Fruit fly (Drosophila melanogaster): Measurements from ENCODE around the gene CG9451.
"Not testable (repeated sequence)": the region's sequence is repeated elsewhere in the genome, so short reads cannot be mapped to it uniquely, and the experiment has no call there.

CG9451 gene

DNA sequence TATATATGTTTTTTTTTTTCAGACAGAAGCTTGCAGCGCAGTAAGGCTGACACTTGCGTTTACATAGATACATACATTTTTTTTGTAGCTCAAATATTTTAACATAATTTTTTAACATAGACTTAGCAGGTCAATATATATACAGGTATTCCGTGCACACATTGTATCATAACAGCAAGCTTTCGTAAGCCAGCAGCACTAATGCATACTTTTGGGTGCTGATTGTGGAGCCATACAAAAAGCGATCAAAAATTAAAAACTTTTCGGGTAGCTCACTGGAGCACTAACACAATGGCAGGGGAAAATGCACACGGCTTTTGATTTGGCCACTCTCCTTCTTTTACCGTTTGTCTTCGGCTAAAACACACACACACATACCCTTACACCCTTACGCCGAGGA, 17.6 kb downstream of the CG9451 start:
- TF ChIP-seq Sin3A (optimal IDR thresholded peaks at IDR 0.05) (no peak), Abd-B (GFP tag; optimal IDR thresholded peaks at IDR 0.05) (peak; percentile 24), stwl (tag; optimal IDR thresholded peaks at IDR 0.05) (peak; percentile 90), CG8290 (GFP tag; optimal IDR thresholded peaks at IDR 0.05) (peak; percentile 6), CG8290 (tag; optimal IDR thresholded peaks at IDR 0.05) (no peak), Side (GFP tag; optimal IDR thresholded peaks at IDR 0.05) (no peak), hth (optimal IDR thresholded peaks at IDR 0.05) (no peak), Med (GFP tag) (peak; percentile 48), CG2199 (GFP tag; IDR thresholded peaks at IDR 0.05) (0 out of 3 replicates have a peak, but pooled peaks have one; percentile 18), Lpt (GFP tag; optimal IDR thresholded peaks at IDR 0.05) (no peak), Bteb2 (GFP tag; optimal IDR thresholded peaks at IDR 0.05) (no peak), vnd (GFP tag; IDR thresholded peaks at IDR 0.05; ENCODE audit: partially characterized antibody) (no peak), Ets65A (GFP tag) (peak; percentile 88), CG13296 (GFP tag; optimal IDR thresholded peaks at IDR 0.05) (no peak), lov (optimal IDR thresholded peaks at IDR 0.05) (no peak), lov (GFP tag; IDR thresholded peaks at IDR 0.05) (no peak), sens (GFP tag) (peak; percentile 23), CG3163 (GFP tag; optimal IDR thresholded peaks at IDR 0.05) (no peak), CG18011 (GFP tag; optimal IDR thresholded peaks at IDR 0.05) (peak; percentile 97), CG11504 (tag; optimal IDR thresholded peaks at IDR 0.05) (no peak), CG5245 (GFP tag; optimal IDR thresholded peaks at IDR 0.05) (no peak), run (tag; optimal IDR thresholded peaks at IDR 0.05) (no peak), CG13287 (GFP tag; IDR thresholded peaks at IDR 0.05; ENCODE audit: partially characterized antibody) (peak; percentile 22; the same call in 1 of the 2 replicates)

DNA sequence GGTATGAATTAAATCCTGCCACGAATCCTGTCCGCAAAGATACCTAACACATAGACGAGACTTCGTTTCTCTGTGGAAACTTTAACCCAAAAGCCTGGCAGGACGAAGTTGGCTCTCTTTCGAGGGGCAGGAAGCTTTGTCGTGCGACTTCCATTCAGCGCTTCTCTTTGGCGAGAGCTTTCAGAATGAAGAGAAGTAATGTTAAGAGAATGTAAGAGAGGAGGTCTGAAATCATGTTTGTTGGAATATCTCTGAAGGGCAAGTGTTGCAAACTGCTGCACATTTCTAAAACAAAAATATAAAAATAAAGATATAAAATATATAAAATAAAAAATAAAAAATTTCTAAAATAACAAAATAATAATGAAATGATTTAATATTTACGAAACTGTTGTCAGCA, 18.6 kb downstream of the CG9451 start:
- TF ChIP-seq CG3163 (GFP tag; optimal IDR thresholded peaks at IDR 0.05) (peak; percentile 82), CG12236 (GFP tag; optimal IDR thresholded peaks at IDR 0.05) (no peak), Deaf1 (tag; optimal IDR thresholded peaks at IDR 0.05) (peak; percentile 48), Trl (optimal IDR thresholded peaks at IDR 0.05) (peak; percentile 50 to 54), Trl (GFP tag; optimal IDR thresholded peaks at IDR 0.05) (no peak)

DNA sequence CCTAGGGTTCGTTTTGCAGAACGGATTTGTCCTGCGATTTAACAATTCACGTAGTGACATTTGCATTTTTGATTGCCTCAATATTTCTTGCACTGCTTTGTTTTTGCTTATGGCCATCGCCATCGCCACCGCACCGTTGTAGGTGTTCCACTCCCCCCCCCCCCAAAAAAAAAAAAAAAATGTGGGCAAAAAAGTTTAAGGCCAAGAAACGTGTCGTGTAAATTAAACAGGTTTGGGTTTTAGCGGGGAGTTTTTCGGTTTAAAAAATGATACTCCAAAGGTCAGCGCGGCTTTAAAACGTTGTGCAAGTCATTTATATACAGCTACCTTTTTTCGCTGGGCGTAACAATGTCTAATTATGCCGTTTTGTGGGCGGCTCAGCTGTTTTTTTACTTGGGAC, 19.4 kb downstream of the CG9451 start:
- TF ChIP-seq sqz (GFP tag; optimal IDR thresholded peaks at IDR 0.05), result peak; percentile 48
- peak; percentile 52; the same call in 1 of the 4 replicates for TF ChIP-seq chinmo (GFP tag; IDR thresholded peaks at IDR 0.05; ENCODE audit: partially characterized antibody)
- no peak for TF ChIP-seq CG7745 (tag; optimal IDR thresholded peaks at IDR 0.05)
- TF ChIP-seq Hr78 (GFP tag; optimal IDR thresholded peaks at IDR 0.05), result peak in 1 of 2 experiments; percentile 1

DNA sequence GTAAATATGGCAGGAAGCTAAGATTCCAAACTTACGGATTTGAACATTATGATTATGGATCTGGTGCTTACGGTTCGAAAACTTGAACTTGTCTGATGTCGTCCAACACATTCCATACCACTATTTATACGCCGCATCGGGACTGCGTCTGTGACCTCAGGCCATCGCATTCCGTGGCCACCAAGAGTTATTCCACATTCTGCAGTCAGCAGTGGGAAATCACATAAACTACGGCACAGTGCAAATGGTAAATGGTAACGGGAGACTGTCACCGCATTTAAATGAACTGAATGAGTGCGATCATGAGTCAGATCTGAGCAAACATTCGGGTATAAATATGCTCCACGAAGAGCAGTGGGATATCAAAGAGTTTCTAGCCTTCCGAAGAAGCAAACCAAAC, 25.1 kb downstream of the CG9451 start, which contains the start of the genes CG18294 and CG32213:
TSS of gene CG18294 (minus strand) at position 101 of the 400 bp plus-strand sequence.
TSS of gene CG32213 (plus strand) at position 362 of the 400 bp plus-strand sequence.
- TF ChIP-seq CG18262 (tag; optimal IDR thresholded peaks at IDR 0.05); Fer3 (tag; optimal IDR thresholded peaks at IDR 0.05); insv (GFP tag; optimal IDR thresholded peaks at IDR 0.05): not testable (repeated sequence)

DNA sequence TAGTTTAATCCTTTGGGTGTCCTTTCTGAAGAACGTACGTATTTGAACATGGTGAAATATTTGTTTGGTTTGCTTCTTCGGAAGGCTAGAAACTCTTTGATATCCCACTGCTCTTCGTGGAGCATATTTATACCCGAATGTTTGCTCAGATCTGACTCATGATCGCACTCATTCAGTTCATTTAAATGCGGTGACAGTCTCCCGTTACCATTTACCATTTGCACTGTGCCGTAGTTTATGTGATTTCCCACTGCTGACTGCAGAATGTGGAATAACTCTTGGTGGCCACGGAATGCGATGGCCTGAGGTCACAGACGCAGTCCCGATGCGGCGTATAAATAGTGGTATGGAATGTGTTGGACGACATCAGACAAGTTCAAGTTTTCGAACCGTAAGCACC, 28.5 kb downstream of the CG9451 start, which contains the start of the genes 825-Oak and CG12519:
TSS of gene 825-Oak (minus strand) at position 101 of the 400 bp plus-strand sequence.
TSS of gene CG12519 (plus strand) at position 364 of the 400 bp plus-strand sequence.
- TF ChIP-seq CG31388 (GFP tag; optimal IDR thresholded peaks at IDR 0.05); CG8089 (GFP tag; optimal IDR thresholded peaks at IDR 0.05); gem (tag; optimal IDR thresholded peaks at IDR 0.05): not testable (repeated sequence)
